Worm (Caenorhabditis elegans) whole organism, late embryonic: Measurements from ENCODE around the gene nas-14.
A peak's percentile ranks its signal among the peaks of the same experiment; 100 is the strongest.

ENCODE experiments used
- F13H6.1 ChIP-seq: sonication (generic microtip); optimal IDR thresholded peaks from 2 replicates; lab custom pipeline; 2016; ENCODE audit warnings: missing genetic modification characterization, missing compliant biosample characterization
- elt-2 ChIP-seq: sonication (generic microtip); optimal IDR thresholded peaks from 2 replicates; lab custom pipeline; 2016; ENCODE audit warnings: missing genetic modification reagents, missing genetic modification characterization, missing compliant biosample characterization
- mec-3 ChIP-seq: sonication (generic microtip); optimal IDR thresholded peaks from 2 replicates; lab custom pipeline; 2016; ENCODE audit warnings: borderline replicate concordance, missing genetic modification characterization, missing compliant biosample characterization
- unc-42 ChIP-seq: sonication (generic microtip); optimal IDR thresholded peaks from 2 replicates; lab custom pipeline; 2016; ENCODE audit warnings: missing genotype, missing genetic modification characterization, missing compliant biosample characterization

nas-14 gene

DNA sequence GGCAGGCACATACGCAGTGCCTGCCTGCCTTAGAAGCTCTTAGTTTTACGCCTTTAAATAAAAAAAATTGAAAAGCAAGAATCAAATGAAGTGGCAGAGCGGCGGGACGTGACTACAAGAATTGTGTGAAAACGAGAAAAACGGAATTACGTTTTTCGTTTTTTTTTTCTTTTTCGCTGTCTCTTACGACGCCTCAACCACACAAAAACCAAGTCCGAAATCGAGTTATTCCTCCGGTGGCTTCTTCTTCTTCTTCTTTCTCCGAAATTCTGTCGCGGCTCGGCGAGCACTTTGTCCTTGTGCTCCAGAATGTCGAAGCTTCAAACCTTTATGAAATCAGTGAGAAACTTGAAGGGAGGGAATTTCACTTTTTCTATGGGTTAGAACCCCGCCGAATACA is 50.3 kb downstream of the nas-14 start:
- TF ChIP-seq mec-3 (no peak), unc-42 (tag; lab: Kevin White, UChicago) (peak; percentile 75)

DNA sequence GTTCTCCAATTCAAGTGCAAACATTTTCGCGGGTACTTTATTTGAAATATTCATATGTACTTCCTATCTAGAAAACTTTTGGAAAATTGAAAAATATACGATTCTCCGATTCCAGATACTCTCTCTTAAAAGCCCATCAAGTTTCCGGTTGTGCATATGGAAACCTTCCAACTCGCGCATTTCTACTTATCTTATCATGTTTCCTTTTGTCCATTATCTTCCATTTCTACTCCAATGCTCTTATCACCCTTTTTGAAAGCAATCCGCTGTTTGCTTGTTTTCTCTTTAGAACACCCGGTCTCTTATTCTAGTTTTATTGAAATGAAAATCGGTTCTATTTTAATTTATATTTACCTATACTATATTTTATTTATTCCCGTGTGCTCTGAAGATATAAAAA is 51.3 kb downstream of the nas-14 start, which contains the start of gene C48D1.5:
C48D1.5 (plus strand) TSS at position 301 of the 400 bp plus-strand sequence.
- TF ChIP-seq F13H6.1 (tag; lab: Kevin White, UChicago), result no peak
- TF ChIP-seq elt-2 (tag; lab: Kevin White, UChicago), result peak; percentile 88
